Fruit fly (Drosophila melanogaster) whole organism, embryonic: ENCODE data around the gene CG6000.

Experiments used
- ATbp ChIP-seq: fragments of 200-800 bp; sonication (Bioruptor generic); optimal IDR thresholded peaks from 2 replicates; lab custom pipeline; 2017; ENCODE audit warnings: missing biosample characterization, mild to moderate bottlenecking, missing genetic modification characterization, missing genetic modification reagents
- BEAF-32 ChIP-seq: fragments of 200-800 bp; sonication (Bioruptor generic); optimal IDR thresholded peaks from 3 replicates; lab custom pipeline; 2017; ENCODE audit warnings: missing biosample characterization, missing genetic modification characterization, mild to moderate bottlenecking, moderate library complexity, missing genetic modification reagents
- C15 ChIP-seq: fragments of 200-800 bp; sonication (Bioruptor generic); IDR thresholded peaks from 3 replicates; pipeline ENCODE4 v1.3.6; 2022; ENCODE audit warnings: missing biosample characterization, missing genetic modification characterization
- CG10274 ChIP-seq: fragments of 200-800 bp; sonication (Bioruptor generic); optimal IDR thresholded peaks from 3 replicates; lab custom pipeline; 2017; ENCODE audit warnings: missing biosample characterization, mild to moderate bottlenecking, missing genetic modification characterization
- CG11456 ChIP-seq: fragments of 200-800 bp; sonication (Bioruptor generic); IDR thresholded peaks from 3 replicates; pipeline ENCODE4 v1.3.6; 2022; ENCODE audit warnings: missing biosample characterization, missing genetic modification characterization
- CG11504 ChIP-seq: fragments of 200-800 bp; sonication (Bioruptor generic); optimal IDR thresholded peaks from 3 replicates; lab custom pipeline; 2019; ENCODE audit warnings: missing biosample characterization, mild to moderate bottlenecking, missing genetic modification characterization, moderate library complexity
- CG11560 ChIP-seq: fragments of 200-800 bp; sonication (Bioruptor generic); IDR thresholded peaks from 3 replicates; pipeline ENCODE4 v1.3.6; 2022; ENCODE audit warnings: missing biosample characterization, missing genetic modification characterization
- CG12071 ChIP-seq: fragments of 200-800 bp; sonication (Bioruptor generic); optimal IDR thresholded peaks from 3 replicates; lab custom pipeline; 2018; ENCODE audit warnings: missing biosample characterization, mild to moderate bottlenecking, missing genetic modification characterization
- CG13775 ChIP-seq: fragments of 200-800 bp; sonication (Bioruptor generic); optimal IDR thresholded peaks from 3 replicates; lab custom pipeline; 2017; ENCODE audit warnings: missing biosample characterization, mild to moderate bottlenecking, missing genetic modification characterization
- CG15011 ChIP-seq: fragments of 200-800 bp; sonication (Bioruptor generic); optimal IDR thresholded peaks from 3 replicates; lab custom pipeline; 2018; ENCODE audit warnings: missing biosample characterization, mild to moderate bottlenecking, missing genetic modification characterization
- CG1529 ChIP-seq: fragments of 200-800 bp; sonication (Bioruptor generic); optimal IDR thresholded peaks from 3 replicates; lab custom pipeline; 2018; ENCODE audit warnings: missing biosample characterization, missing genetic modification characterization
- CG15479 ChIP-seq: fragments of 200-800 bp; sonication (Bioruptor generic); optimal IDR thresholded peaks from 3 replicates; lab custom pipeline; 2019; ENCODE audit warnings: missing biosample characterization, mild to moderate bottlenecking, missing genetic modification characterization, moderate library complexity
- CG16863 ChIP-seq: fragments of 200-800 bp; sonication (Bioruptor generic); optimal IDR thresholded peaks from 3 replicates; lab custom pipeline; 2016; ENCODE audit warnings: missing biosample characterization, missing genetic modification characterization
- CG18011 ChIP-seq: fragments of 200-800 bp; sonication (Bioruptor generic); optimal IDR thresholded peaks from 2 replicates; lab custom pipeline; 2017; ENCODE audit warnings: missing biosample characterization, missing genetic modification characterization, mild to moderate bottlenecking, moderate library complexity, missing genotype
- CG2116 ChIP-seq: fragments of 200-800 bp; sonication (Bioruptor generic); optimal IDR thresholded peaks from 3 replicates; lab custom pipeline; 2018; ENCODE audit warnings: missing biosample characterization, mild to moderate bottlenecking, missing genetic modification characterization
- CG30020 ChIP-seq: fragments of 200-800 bp; optimal IDR thresholded peaks from 2 replicates; lab custom pipeline; 2019; ENCODE audit warnings: missing biosample characterization, mild to moderate bottlenecking, missing genetic modification characterization, moderate library complexity
- CG30431 ChIP-seq: fragments of 200-800 bp; sonication (Bioruptor generic); optimal IDR thresholded peaks from 2 replicates; lab custom pipeline; 2017; ENCODE audit warnings: missing biosample characterization, missing genetic modification characterization
- CG33213 ChIP-seq: fragments of 200-800 bp; sonication (Bioruptor generic); optimal IDR thresholded peaks from 3 replicates; lab custom pipeline; 2016; ENCODE audit warnings: missing biosample characterization, missing genetic modification characterization
- CG8944 ChIP-seq: fragments of 200-800 bp; sonication (Bioruptor generic); optimal IDR thresholded peaks from 3 replicates; lab custom pipeline; 2016; ENCODE audit warnings: missing biosample characterization, missing genetic modification characterization
- Dip2 ChIP-seq: fragments of 200-800 bp; sonication (Bioruptor generic); IDR thresholded peaks from 2 replicates; pipeline ENCODE4 v1.3.6; 2022; ENCODE audit warnings: missing biosample characterization, missing genetic modification characterization
- Dip3 ChIP-seq: fragments of 200-800 bp; sonication (Bioruptor generic); optimal IDR thresholded peaks from 3 replicates; lab custom pipeline; 2016; ENCODE audit warnings: missing biosample characterization, missing genetic modification characterization
- Fer1 ChIP-seq: fragments of 200-800 bp; sonication (Bioruptor generic); optimal IDR thresholded peaks from 2 replicates; lab custom pipeline; 2017; ENCODE audit warnings: missing biosample characterization, mild to moderate bottlenecking, missing genetic modification characterization
- HLH3B ChIP-seq: fragments of 200-800 bp; sonication (Bioruptor generic); IDR thresholded peaks from 2 replicates; pipeline ENCODE4 v1.3.6; 2022; ENCODE audit warnings: missing biosample characterization, missing genetic modification characterization
- Mad ChIP-seq: fragments of 200-800 bp; sonication (Bioruptor generic); optimal IDR thresholded peaks from 2 replicates; lab custom pipeline; 2016; ENCODE audit warnings: missing biosample characterization, missing genetic modification characterization
- Meics ChIP-seq: fragments of 200-800 bp; sonication (Bioruptor generic); optimal IDR thresholded peaks from 2 replicates; lab custom pipeline; 2017; ENCODE audit warnings: missing biosample characterization, mild to moderate bottlenecking, missing genetic modification characterization
- NK7.1 ChIP-seq: fragments of 200-800 bp; sonication (Bioruptor generic); optimal IDR thresholded peaks from 3 replicates; lab custom pipeline; 2016; ENCODE audit warnings: missing biosample characterization, missing genetic modification characterization
- Neu2 ChIP-seq: fragments of 200-800 bp; sonication (Bioruptor generic); optimal IDR thresholded peaks from 3 replicates; lab custom pipeline; 2016; ENCODE audit warnings: missing biosample characterization, missing genetic modification characterization, borderline replicate concordance
- Opbp ChIP-seq: fragments of 200-800 bp; sonication (Bioruptor generic); IDR thresholded peaks from 3 replicates; pipeline ENCODE4 v1.3.6; 2022; ENCODE audit warnings: missing biosample characterization, missing genetic modification characterization; ENCODE audit not compliant: partially characterized antibody
- Sin3A ChIP-seq: fragments of >200 bp; optimal IDR thresholded peaks from 2 replicates; lab custom pipeline; 2018
- Sox100B ChIP-seq: fragments of 200-800 bp; sonication (Bioruptor generic); optimal IDR thresholded peaks from 3 replicates; lab custom pipeline; 2018; ENCODE audit warnings: missing biosample characterization, mild to moderate bottlenecking, missing genetic modification characterization
- Sox102F ChIP-seq: fragments of 200-800 bp; sonication (Bioruptor generic); optimal IDR thresholded peaks from 2 replicates; lab custom pipeline; 2018; ENCODE audit warnings: missing biosample characterization, mild to moderate bottlenecking, missing genetic modification characterization, moderate library complexity
- bigmax ChIP-seq: fragments of 200-800 bp; sonication (Bioruptor generic); optimal IDR thresholded peaks from 2 replicates; lab custom pipeline; 2018; ENCODE audit warnings: missing biosample characterization, mild to moderate bottlenecking, missing genetic modification characterization
- br ChIP-seq: fragments of >200 bp; optimal IDR thresholded peaks from 2 replicates; lab custom pipeline; 2017
- bsh ChIP-seq, 2 experiments: fragments of 200-800 bp; sonication (Bioruptor generic); optimal IDR thresholded peaks; 2 replicates each; lab custom pipeline; 2017 to 2018; ENCODE audit warnings: mild to moderate bottlenecking in 2 of 2, missing biosample characterization in 2 of 2, missing genetic modification characterization in 2 of 2, moderate library complexity in 1 of 2
- cato ChIP-seq: fragments of 200-800 bp; sonication (Bioruptor generic); optimal IDR thresholded peaks from 2 replicates; lab custom pipeline; 2016; ENCODE audit warnings: missing biosample characterization, missing genetic modification characterization, borderline replicate concordance
- crol ChIP-seq: fragments of 200-800 bp; sonication (Bioruptor generic); IDR thresholded peaks from 2 replicates; pipeline ENCODE4 v1.3.6; 2022; ENCODE audit warnings: missing biosample characterization, missing genetic modification characterization
- cwo ChIP-seq: fragments of 200-800 bp; sonication (Bioruptor generic); optimal IDR thresholded peaks from 3 replicates; lab custom pipeline; 2017; ENCODE audit warnings: missing biosample characterization, missing genetic modification characterization, mild to moderate bottlenecking, moderate library complexity, missing genetic modification reagents
- fru ChIP-seq: fragments of >200 bp; optimal IDR thresholded peaks from 2 replicates; lab custom pipeline; 2017
- fu2 ChIP-seq: fragments of 200-800 bp; sonication (Bioruptor generic); optimal IDR thresholded peaks from 2 replicates; lab custom pipeline; 2016; ENCODE audit warnings: missing biosample characterization, missing genetic modification characterization
- gfzf ChIP-seq: fragments of 200-800 bp; sonication (Bioruptor generic); optimal IDR thresholded peaks from 2 replicates; lab custom pipeline; 2016; ENCODE audit warnings: missing biosample characterization, mild to moderate bottlenecking, missing genetic modification characterization, moderate library complexity
- grn ChIP-seq: fragments of 200-800 bp; sonication (Bioruptor generic); optimal IDR thresholded peaks from 3 replicates; lab custom pipeline; 2017; ENCODE audit warnings: missing biosample characterization, missing genetic modification characterization
- gsb ChIP-seq: fragments of 200-800 bp; sonication (Bioruptor generic); IDR thresholded peaks from 2 replicates; pipeline ENCODE4 v1.3.6; 2022; ENCODE audit warnings: missing biosample characterization, missing genetic modification characterization
- her ChIP-seq: fragments of 200-800 bp; sonication (Bioruptor generic); optimal IDR thresholded peaks from 2 replicates; lab custom pipeline; 2016; ENCODE audit warnings: missing biosample characterization, missing genetic modification characterization
- insv ChIP-seq, 2 experiments: fragments of 200-800 bp; sonication (Bioruptor generic); optimal IDR thresholded peaks; 3 replicates each; lab custom pipeline; 2016 to 2018; ENCODE audit warnings: missing biosample characterization in 2 of 2, missing genetic modification characterization in 2 of 2
- ken ChIP-seq: fragments of 200-800 bp; sonication (Bioruptor generic); IDR thresholded peaks from 3 replicates; pipeline ENCODE4 v1.3.6; 2022; ENCODE audit warnings: missing biosample characterization, missing genetic modification characterization
- lov ChIP-seq, 2 experiments: fragments of 200-800 bp in 1 of 2; fragments of >200 bp in 1 of 2; sonication (Bioruptor generic) in 1 of 2; IDR thresholded peaks in 1 of 2; optimal IDR thresholded peaks in 1 of 2; 2 replicates in 1 of 2; 3 replicates in 1 of 2; pipeline versions ENCODE4 v1.3.6 to Lab custom; 2017 to 2022; ENCODE audit warnings: missing biosample characterization in 1 of 2, missing genetic modification characterization in 1 of 2
- maf-S ChIP-seq: fragments of 200-800 bp; sonication (Bioruptor generic); optimal IDR thresholded peaks from 2 replicates; lab custom pipeline; 2016; ENCODE audit warnings: missing biosample characterization, missing genetic modification characterization
- mam ChIP-seq: fragments of 200-800 bp; sonication (Bioruptor generic); optimal IDR thresholded peaks from 3 replicates; lab custom pipeline; 2016; ENCODE audit warnings: missing biosample characterization, missing genetic modification characterization
- ranshi ChIP-seq: fragments of 200-800 bp; sonication (Bioruptor generic); IDR thresholded peaks from 2 replicates; pipeline ENCODE4 v1.3.6; 2022; ENCODE audit warnings: missing biosample characterization, missing genetic modification characterization
- sens-2 ChIP-seq: fragments of 200-800 bp; sonication (Bioruptor generic); IDR thresholded peaks from 2 replicates; pipeline ENCODE4 v1.3.6; 2022; ENCODE audit warnings: missing biosample characterization, missing genetic modification characterization

Gene CG6000

DNA sequence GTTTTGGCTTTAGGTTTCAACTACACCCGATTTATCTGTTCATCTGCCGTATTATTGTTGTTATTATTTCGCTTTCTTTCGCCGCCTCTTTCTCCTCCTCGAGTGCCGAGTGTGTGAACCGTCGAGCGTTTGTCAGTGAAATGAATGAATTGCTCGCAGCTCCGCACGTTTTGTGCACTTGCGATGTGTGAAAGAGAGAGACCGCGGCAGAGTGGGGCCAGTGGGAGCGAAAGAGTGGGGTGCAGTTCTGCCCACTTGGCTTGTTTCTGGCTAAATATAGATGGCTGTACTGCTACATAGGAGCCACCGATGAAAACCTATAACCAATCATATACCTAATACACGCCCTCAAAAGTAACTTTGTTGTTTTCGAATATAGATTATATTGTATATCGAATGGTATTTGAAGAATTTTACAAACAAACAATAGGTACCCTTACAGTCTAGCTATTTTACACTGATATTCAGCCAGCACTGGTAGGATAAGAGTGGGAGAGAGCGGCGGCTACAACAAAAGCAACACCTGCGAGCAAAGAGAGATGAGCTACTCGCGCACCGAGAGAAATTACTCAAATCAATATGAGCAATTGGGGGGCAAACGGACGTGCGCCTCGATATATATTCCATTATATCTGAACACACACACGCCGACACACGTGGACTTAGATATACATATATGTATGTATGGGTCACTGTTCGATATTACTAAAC lies 47.6 kb upstream of the CG6000 start (continued):
- no peak for TF ChIP-seq maf-S (GFP tag; lab: Kevin White, UChicago)
- TF ChIP-seq gsb (GFP tag; lab: Robert Waterston, UW): no peak
- peak; percentile 53 for TF ChIP-seq grn (GFP tag; lab: Kevin White, UChicago)
- TF ChIP-seq CG33213 (GFP tag; lab: Kevin White, UChicago): no peak
- TF ChIP-seq Dip2: no peak
- peak; percentile 41 for TF ChIP-seq Meics (GFP tag; lab: Kevin White, UChicago)
- no peak for TF ChIP-seq CG10274 (GFP tag; lab: Kevin White, UChicago)
- no peak for TF ChIP-seq insv (GFP tag; optimal IDR thresholded peaks at IDR 0.05; lab: Kevin White, UChicago)
- TF ChIP-seq CG30431 (GFP tag; lab: Kevin White, UChicago): no peak
- no peak for TF ChIP-seq C15 (GFP tag; lab: Robert Waterston, UW)
- TF ChIP-seq HLH3B (GFP tag; lab: Robert Waterston, UW): no peak
- TF ChIP-seq CG11504: peak; percentile 21
- no peak for TF ChIP-seq NK7.1 (GFP tag; lab: Kevin White, UChicago)
- 0 out of 3 replicates have a peak, but pooled peaks have one; percentile 16 for TF ChIP-seq Opbp (GFP tag; lab: Robert Waterston, UW)
- TF ChIP-seq CG13775 (GFP tag; lab: Kevin White, UChicago): no peak
- no peak for TF ChIP-seq Sin3A
- TF ChIP-seq ranshi: 0 out of 2 replicates have a peak, but pooled peaks have one; percentile 4
- no peak for TF ChIP-seq CG8944
- no peak for TF ChIP-seq CG16863 (GFP tag; lab: Kevin White, UChicago)
- peak; percentile 70 for TF ChIP-seq cwo (GFP tag; lab: Kevin White, UChicago)
- TF ChIP-seq cato (GFP tag; lab: Kevin White, UChicago): no peak
- TF ChIP-seq Dip3 (GFP tag; lab: Kevin White, UChicago): no peak
- TF ChIP-seq bsh (GFP tag; optimal IDR thresholded peaks at IDR 0.05; lab: Kevin White, UChicago): no peak
- TF ChIP-seq mam: no peak
- no peak for TF ChIP-seq CG1529 (GFP tag; lab: Kevin White, UChicago)
- TF ChIP-seq CG11456 (GFP tag; lab: Robert Waterston, UW): 0 out of 3 replicates have a peak, but pooled peaks have one; percentile 11
- no peak for TF ChIP-seq CG12071 (GFP tag; lab: Kevin White, UChicago)
- TF ChIP-seq Sox102F (GFP tag; lab: Kevin White, UChicago): peak; percentile 8
- TF ChIP-seq br: no peak
- TF ChIP-seq Sox100B (GFP tag; lab: Kevin White, UChicago): peak; percentile 7
- peak; percentile 9 for TF ChIP-seq Fer1
- TF ChIP-seq CG18011 (GFP tag; lab: Kevin White, UChicago): no peak
- no peak for TF ChIP-seq ATbp
- TF ChIP-seq CG2116 (GFP tag; lab: Kevin White, UChicago): no peak
- TF ChIP-seq bigmax (GFP tag; lab: Kevin White, UChicago): no peak
- TF ChIP-seq crol (GFP tag; lab: Robert Waterston, UW): peak; percentile 50
- TF ChIP-seq Mad: no peak
- no peak for TF ChIP-seq fu2 (GFP tag; lab: Kevin White, UChicago)
- TF ChIP-seq lov (optimal IDR thresholded peaks at IDR 0.05; lab: Kevin White, UChicago): no peak
- TF ChIP-seq lov (GFP tag; IDR thresholded peaks at IDR 0.05; lab: Robert Waterston, UW): no peak
- no peak for TF ChIP-seq CG30020 (tag; lab: Kevin White, UChicago)
- TF ChIP-seq gfzf (GFP tag; lab: Kevin White, UChicago): no peak
- TF ChIP-seq CG15011: no peak
- TF ChIP-seq BEAF-32 (GFP tag; lab: Kevin White, UChicago): no peak
- TF ChIP-seq sens-2 (GFP tag; lab: Robert Waterston, UW): peak; percentile 33; the same call in 1 of the 2 replicates
- no peak for TF ChIP-seq CG11560 (tag; lab: Robert Waterston, UW)
- TF ChIP-seq her (GFP tag; lab: Kevin White, UChicago): no peak
- peak; percentile 48; the same call in 1 of the 3 replicates for TF ChIP-seq ken
- no peak for TF ChIP-seq CG15479 (GFP tag; lab: Kevin White, UChicago)
- TF ChIP-seq Neu2: no peak
- TF ChIP-seq fru (lab: Kevin White, UChicago): no peak
